Fruit fly (Drosophila melanogaster) whole organism, pupa: ENCODE data around the gene CG1265.

Source experiments
- CG12605 ChIP-seq: fragments of 200-800 bp; sonication (Bioruptor generic); IDR thresholded peaks from 2 replicates; pipeline ENCODE4 v1.3.6; 2022; ENCODE audit warnings: missing biosample characterization, missing genetic modification characterization
- CG9948 ChIP-seq: fragments of 200-800 bp; sonication (Bioruptor generic); optimal IDR thresholded peaks from 2 replicates; lab custom pipeline; 2018; ENCODE audit warnings: missing biosample characterization, mild to moderate bottlenecking, missing genetic modification characterization, moderate library complexity
- Ets98B ChIP-seq: fragments of 200-800 bp; sonication (Bioruptor generic); IDR thresholded peaks from 2 replicates; pipeline ENCODE4 v1.3.6; 2022; ENCODE audit warnings: missing biosample characterization, missing genetic modification characterization
- Pif1A ChIP-seq: fragments of 200-800 bp; sonication (Bioruptor generic); optimal IDR thresholded peaks from 3 replicates; lab custom pipeline; 2016; ENCODE audit warnings: missing biosample characterization, missing genetic modification characterization
- Pif1B ChIP-seq: fragments of 200-800 bp; sonication (Bioruptor generic); optimal IDR thresholded peaks from 3 replicates; lab custom pipeline; 2016; ENCODE audit warnings: missing biosample characterization, missing genetic modification characterization

DNA sequence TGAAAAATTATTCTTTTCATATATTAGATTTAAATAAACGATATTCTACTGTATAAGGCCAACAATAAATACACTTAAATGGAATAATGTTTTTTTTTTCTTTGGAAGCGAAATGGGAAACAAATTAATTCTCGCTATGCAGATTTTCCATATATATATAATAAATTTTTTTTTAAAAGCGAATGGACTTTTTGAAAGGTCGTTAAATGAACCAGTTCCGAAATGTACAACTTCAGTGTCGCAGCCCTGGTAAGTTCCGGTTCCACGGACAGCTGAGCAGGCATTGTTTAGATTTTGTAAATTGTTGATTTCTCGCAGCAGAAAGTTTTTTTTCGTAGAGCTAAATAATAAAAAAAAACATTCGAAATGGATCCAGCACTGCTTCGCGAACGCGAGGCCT, 32.2 kb downstream of the CG1265 start, which contains the start of gene TfIIEbeta:
- TF ChIP-seq Ets98B: peak; percentile 65
- no peak for TF ChIP-seq Pif1B (GFP tag; lab: Kevin White, UChicago)
- no peak for TF ChIP-seq CG12605 (GFP tag; lab: Robert Waterston, UW)
- no peak for TF ChIP-seq Pif1A (GFP tag; lab: Kevin White, UChicago)
- no peak for TF ChIP-seq CG9948 (tag; lab: Kevin White, UChicago)
